Worm (Caenorhabditis elegans) whole organism, L4 larva: ENCODE results near the gene F32B6.4.
A peak's percentile ranks its signal among the peaks of the same experiment; 100 is the strongest.

Source experiments
- dmd-8 ChIP-seq: fragments of 200-800 bp; sonication (Bioruptor generic); IDR thresholded peaks from 2 replicates; pipeline ENCODE4 v1.3.6; 2022; ENCODE audit warnings: missing genetic modification characterization, missing compliant biosample characterization
- nhr-10 ChIP-seq: fragments of 150-350 bp; optimal IDR thresholded peaks from 2 replicates; lab custom pipeline; 2014; ENCODE audit warnings: missing biosample characterization, missing genetic modification characterization
- nhr-11 ChIP-seq: fragments of 150-350 bp; optimal IDR thresholded peaks from 2 replicates; lab custom pipeline; 2014; ENCODE audit warnings: missing biosample characterization, missing genetic modification characterization
- nhr-76 ChIP-seq: fragments of 150-350 bp; optimal IDR thresholded peaks from 2 replicates; lab custom pipeline; 2014; ENCODE audit warnings: missing biosample characterization, missing genetic modification characterization

The F32B6.4 gene

ce11 chrIV:9842071-9842470 is 49.8 kb downstream of the F32B6.4 start, which contains the start of gene K07F5.17 (continued):
- TF ChIP-seq nhr-10 (tag; lab: Kevin White, UChicago) (no peak), nhr-11 (tag; lab: Kevin White, UChicago) (no peak)

- TF ChIP-seq nhr-76 (tag; lab: Kevin White, UChicago) (no peak), dmd-8 (0 out of 2 replicates have a peak, but pooled peaks have one; percentile 35)
Observed at ce11 chrIV:9840984-9841590, 50.8 kb downstream of the F32B6.4 start, which contains the start of the genes kin-24 and msp-56. TSS of gene kin-24 (minus strand) at chrIV:9841084. TSS of gene msp-56 (plus strand) at chrIV:9841540.
